Worm (Caenorhabditis elegans) whole organism, L3 larva: Measurements from ENCODE around the gene srh-147.

Experiments
- ama-1 ChIP-seq: fragments of 150-350 bp; optimal IDR thresholded peaks from 2 replicates; lab custom pipeline; 2018
- lin-39 ChIP-seq: fragments of 150-350 bp; optimal IDR thresholded peaks from 2 replicates; lab custom pipeline; 2018; ENCODE audit warnings: missing biosample characterization, missing genetic modification reagents, missing genetic modification characterization
- mdl-1 ChIP-seq: fragments of 150-350 bp; optimal IDR thresholded peaks from 2 replicates; lab custom pipeline; 2014; ENCODE audit warnings: missing biosample characterization, missing genetic modification characterization
- nhr-11 ChIP-seq: fragments of 150-350 bp; optimal IDR thresholded peaks from 2 replicates; lab custom pipeline; 2014; ENCODE audit warnings: missing biosample characterization, missing genetic modification characterization
- nhr-76 ChIP-seq: fragments of 150-350 bp; sonication (generic microtip); optimal IDR thresholded peaks from 5 replicates; lab custom pipeline; 2014; ENCODE audit warnings: missing biosample characterization, missing genetic modification characterization
- zag-1 ChIP-seq: fragments of 150-350 bp; optimal IDR thresholded peaks from 2 replicates; lab custom pipeline; 2014; ENCODE audit warnings: missing biosample characterization, missing genetic modification characterization
- ztf-11 ChIP-seq: fragments of 150-350 bp; optimal IDR thresholded peaks from 2 replicates; lab custom pipeline; 2014; ENCODE audit warnings: missing biosample characterization, missing genetic modification characterization

DNA sequence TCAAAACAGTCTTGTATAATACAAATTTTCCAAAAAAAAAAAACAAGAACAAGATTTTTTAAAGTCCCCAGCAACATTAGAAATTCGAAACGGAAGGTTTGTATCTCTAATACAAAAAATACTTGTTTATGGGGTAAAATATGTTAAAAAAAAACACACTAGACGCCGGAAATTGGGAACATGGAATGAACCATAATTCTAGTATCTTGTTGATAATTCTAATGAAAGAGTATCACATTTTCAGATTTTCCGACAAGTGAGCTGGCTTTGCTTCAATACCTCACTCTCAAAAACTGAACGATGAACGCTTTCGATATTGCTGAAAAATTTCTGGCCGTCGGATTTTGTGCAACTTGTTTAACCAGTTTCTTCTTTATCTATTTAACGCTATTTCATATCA lies 47.6 kb upstream of the srh-147 start, which contains the start of gene str-60:
- TF ChIP-seq lin-39 (tag; lab: Kevin White, UChicago), result no peak
- TF ChIP-seq nhr-11 (tag; lab: Kevin White, UChicago), result no peak
- TF ChIP-seq zag-1 (tag; lab: Kevin White, UChicago), result no peak
- TF ChIP-seq mdl-1, result no peak
- TF ChIP-seq nhr-76, result no peak
- TF ChIP-seq ama-1 (lab: Kevin White, UChicago), result no peak
- TF ChIP-seq ztf-11 (tag; lab: Kevin White, UChicago), result no peak
